Worm (Caenorhabditis elegans) whole organism, young adult: Measurements from ENCODE around the gene Y39A1A.21.
A peak's percentile ranks its signal among the peaks of the same experiment; 100 is the strongest.

Source experiments
- C06A6.2 ChIP-seq: fragments of 200-800 bp; sonication (Bioruptor generic); conservative IDR thresholded peaks from 2 replicates; pipeline ENCODE4 v1.3.6; 2022; ENCODE audit warnings: missing genetic modification characterization, missing compliant biosample characterization
- D2030.7 ChIP-seq: fragments of 200-800 bp; sonication (Bioruptor generic); IDR thresholded peaks from 2 replicates; pipeline ENCODE4 v1.3.6; 2022; ENCODE audit warnings: missing genetic modification reagents, missing genetic modification characterization, missing compliant biosample characterization
- F22D6.2 ChIP-seq: sonication (generic microtip); optimal IDR thresholded peaks from 2 replicates; lab custom pipeline; 2016; ENCODE audit warnings: mild to moderate bottlenecking, missing genetic modification characterization, missing compliant biosample characterization
- F23B12.7 ChIP-seq: sonication (generic microtip); optimal IDR thresholded peaks from 2 replicates; lab custom pipeline; 2017; ENCODE audit warnings: missing genetic modification characterization, mild to moderate bottlenecking, missing compliant biosample characterization, antibody characterized with exemption, moderate library complexity; ENCODE audit not compliant: insufficient read depth
- F37B4.10 ChIP-seq: fragments of 200-800 bp; sonication (Bioruptor generic); IDR thresholded peaks from 2 replicates; pipeline ENCODE4 v1.3.6; 2022; ENCODE audit warnings: missing genetic modification characterization, missing compliant biosample characterization
- Y67H2A.10 ChIP-seq: fragments of 200-800 bp; sonication (Bioruptor generic); conservative IDR thresholded peaks from 2 replicates; pipeline ENCODE4 v1.3.6; 2022; ENCODE audit warnings: missing genetic modification reagents, missing genetic modification characterization, missing compliant biosample characterization
- Y95B8A.8 ChIP-seq: fragments of 200-800 bp; sonication (Bioruptor generic); IDR thresholded peaks from 2 replicates; pipeline ENCODE4 v1.3.6; 2022; ENCODE audit warnings: missing genetic modification reagents, missing genetic modification characterization, missing compliant biosample characterization
- akir-1 ChIP-seq: fragments of 200-800 bp; sonication (Bioruptor generic); optimal IDR thresholded peaks from 2 replicates; lab custom pipeline; 2018; ENCODE audit warnings: mild to moderate bottlenecking, missing genetic modification characterization, moderate library complexity, missing compliant biosample characterization
- ama-1 ChIP-seq, 3 experiments: fragments of 150-350 bp in 1 of 3; sonication (generic microtip) in 2 of 3; optimal IDR thresholded peaks; 2 replicates each; lab custom pipeline; 2014 to 2018; ENCODE audit warnings: missing biosample characterization in 2 of 3, missing genetic modification characterization in 2 of 3, missing genetic modification reagents in 2 of 3
- aptf-2 ChIP-seq: fragments of 200-800 bp; sonication (Bioruptor generic); conservative IDR thresholded peaks from 2 replicates; pipeline ENCODE4 v1.3.6; 2022; ENCODE audit warnings: missing genetic modification reagents, missing genetic modification characterization, missing compliant biosample characterization
- athp-1 ChIP-seq: sonication (generic microtip); optimal IDR thresholded peaks from 2 replicates; lab custom pipeline; 2017; ENCODE audit warnings: mild to moderate bottlenecking, missing genetic modification characterization, missing compliant biosample characterization
- attf-5 ChIP-seq: fragments of 200-800 bp; sonication (Bioruptor generic); optimal IDR thresholded peaks from 2 replicates; lab custom pipeline; 2018; ENCODE audit warnings: mild to moderate bottlenecking, missing genetic modification characterization, missing compliant biosample characterization
- bed-2 ChIP-seq: fragments of 200-800 bp; sonication (Bioruptor generic); IDR thresholded peaks from 2 replicates; pipeline ENCODE4 v1.3.6; 2022; ENCODE audit warnings: missing genetic modification reagents, missing genetic modification characterization, missing compliant biosample characterization
- cebp-2 ChIP-seq: fragments of 200-800 bp; sonication (Bioruptor generic); IDR thresholded peaks from 2 replicates; pipeline ENCODE4 v1.3.6; 2022; ENCODE audit warnings: missing genetic modification characterization, missing compliant biosample characterization
- ceh-27 ChIP-seq: fragments of 200-800 bp; sonication (Bioruptor generic); optimal IDR thresholded peaks from 2 replicates; lab custom pipeline; 2018; ENCODE audit warnings: mild to moderate bottlenecking, missing genetic modification characterization, moderate library complexity, missing compliant biosample characterization
- ceh-79 ChIP-seq: sonication (generic microtip); optimal IDR thresholded peaks from 2 replicates; lab custom pipeline; 2017; ENCODE audit warnings: mild to moderate bottlenecking, missing genetic modification characterization, missing compliant biosample characterization
- ceh-91 ChIP-seq: fragments of 200-800 bp; sonication (Bioruptor generic); IDR thresholded peaks from 2 replicates; pipeline ENCODE4 v1.3.6; 2022; ENCODE audit warnings: missing genetic modification reagents, missing genetic modification characterization, missing compliant biosample characterization
- chd-7 ChIP-seq: sonication (generic microtip); optimal IDR thresholded peaks from 2 replicates; lab custom pipeline; 2016; ENCODE audit warnings: mild to moderate bottlenecking, missing genetic modification characterization, moderate library complexity, missing compliant biosample characterization
- egl-18 ChIP-seq: fragments of 200-800 bp; sonication (Bioruptor generic); IDR thresholded peaks from 2 replicates; pipeline ENCODE4 v1.3.6; 2022; ENCODE audit warnings: missing genetic modification reagents, missing genetic modification characterization, missing compliant biosample characterization
- egrh-3 ChIP-seq: fragments of 200-800 bp; sonication (Bioruptor generic); IDR thresholded peaks from 2 replicates; pipeline ENCODE4 v1.3.6; 2022; ENCODE audit warnings: missing genetic modification reagents, missing genetic modification characterization, missing compliant biosample characterization
- ets-4 ChIP-seq: fragments of 200-800 bp; sonication (Bioruptor generic); optimal IDR thresholded peaks from 2 replicates; lab custom pipeline; 2018; ENCODE audit warnings: mild to moderate bottlenecking, missing genetic modification characterization, missing compliant biosample characterization
- him-1 ChIP-seq: sonication (generic microtip); optimal IDR thresholded peaks from 2 replicates; lab custom pipeline; 2016; ENCODE audit warnings: missing genotype, missing genetic modification reagents, missing genetic modification characterization, missing compliant biosample characterization
- let-607 ChIP-seq, 2 experiments: fragments of 200-800 bp in 1 of 2; sonication (Bioruptor generic) in 1 of 2; sonication (generic microtip) in 1 of 2; optimal IDR thresholded peaks; 2 replicates each; lab custom pipeline; 2016 to 2018; ENCODE audit warnings: mild to moderate bottlenecking in 2 of 2, missing compliant biosample characterization in 2 of 2, missing genetic modification characterization in 2 of 2, moderate library complexity in 2 of 2, missing genotype in 1 of 2
- lin-40 ChIP-seq: sonication (generic microtip); optimal IDR thresholded peaks from 2 replicates; lab custom pipeline; 2016; ENCODE audit warnings: missing genetic modification characterization, mild to moderate bottlenecking, missing compliant biosample characterization, missing genotype, missing genetic modification reagents
- madf-6 ChIP-seq: fragments of 200-800 bp; sonication (Bioruptor generic); IDR thresholded peaks from 2 replicates; pipeline ENCODE4 v1.3.6; 2022; ENCODE audit warnings: missing genetic modification reagents, missing genetic modification characterization, missing compliant biosample characterization
- mes-4 ChIP-seq: sonication (generic microtip); optimal IDR thresholded peaks from 2 replicates; lab custom pipeline; 2016; ENCODE audit warnings: missing genotype, missing genetic modification characterization, missing compliant biosample characterization
- mxl-1 ChIP-seq: sonication (generic microtip); optimal IDR thresholded peaks from 2 replicates; lab custom pipeline; 2016; ENCODE audit warnings: missing genetic modification characterization, missing compliant biosample characterization
- nfya-1 ChIP-seq: sonication (generic microtip); optimal IDR thresholded peaks from 2 replicates; lab custom pipeline; 2017; ENCODE audit warnings: antibody characterized with exemption, missing compliant biosample characterization, missing genetic modification characterization, borderline replicate concordance; ENCODE audit not compliant: insufficient read depth
- nfya-2 ChIP-seq: fragments of 200-800 bp; sonication (Bioruptor generic); IDR thresholded peaks from 2 replicates; pipeline ENCODE4 v1.3.6; 2022; ENCODE audit warnings: missing genetic modification reagents, missing genetic modification characterization, missing compliant biosample characterization
- nfyb-1 ChIP-seq: fragments of 200-800 bp; sonication (Bioruptor generic); IDR thresholded peaks from 2 replicates; pipeline ENCODE4 v1.3.6; 2022; ENCODE audit warnings: missing genetic modification reagents, missing genetic modification characterization, missing compliant biosample characterization
- nhr-80 ChIP-seq: sonication (generic microtip); optimal IDR thresholded peaks from 2 replicates; lab custom pipeline; 2016; ENCODE audit warnings: missing genetic modification characterization, missing compliant biosample characterization
- nhr-90 ChIP-seq: sonication (generic microtip); optimal IDR thresholded peaks from 2 replicates; lab custom pipeline; 2016; ENCODE audit warnings: missing genotype, mild to moderate bottlenecking, missing genetic modification characterization, missing compliant biosample characterization
- pbrm-1 ChIP-seq: fragments of 200-800 bp; sonication (Bioruptor generic); IDR thresholded peaks from 2 replicates; pipeline ENCODE4 v1.3.6; 2022; ENCODE audit warnings: missing genetic modification reagents, missing genetic modification characterization, missing compliant biosample characterization
- sdz-38 ChIP-seq: sonication (generic microtip); optimal IDR thresholded peaks from 2 replicates; lab custom pipeline; 2016; ENCODE audit warnings: missing genotype, missing genetic modification characterization, missing compliant biosample characterization
- snpc-4 ChIP-seq, 5 experiments: fragments of 150-350 bp in 1 of 5; sonication (generic microtip) in 4 of 5; optimal IDR thresholded peaks; 2 replicates each; lab custom pipeline; 2014 to 2018; ENCODE audit warnings: missing genetic modification characterization in 5 of 5, missing biosample characterization in 3 of 5, antibody characterized with exemption in 2 of 5, mild to moderate bottlenecking in 2 of 5, missing compliant biosample characterization in 2 of 5, missing genotype in 2 of 5, moderate library complexity in 2 of 5, missing genetic modification reagents in 1 of 5
- somi-1 ChIP-seq: fragments of 200-800 bp; sonication (Bioruptor generic); optimal IDR thresholded peaks from 2 replicates; lab custom pipeline; 2018; ENCODE audit warnings: mild to moderate bottlenecking, missing genetic modification characterization, missing compliant biosample characterization
- tbp1 ChIP-seq: fragments of 200-800 bp; sonication (Bioruptor generic); optimal IDR thresholded peaks from 2 replicates; lab custom pipeline; 2018; ENCODE audit warnings: mild to moderate bottlenecking, missing genetic modification characterization, missing compliant biosample characterization
- xnd-1 ChIP-seq: sonication (generic microtip); optimal IDR thresholded peaks from 2 replicates; lab custom pipeline; 2016; ENCODE audit warnings: missing genotype, missing genetic modification reagents, missing genetic modification characterization, missing compliant biosample characterization
- zfh-2 ChIP-seq: fragments of 200-800 bp; sonication (Bioruptor generic); conservative IDR thresholded peaks from 2 replicates; pipeline ENCODE4 v1.3.6; 2022; ENCODE audit warnings: missing genetic modification reagents, missing genetic modification characterization, missing compliant biosample characterization
- zim-3 ChIP-seq: sonication (generic microtip); optimal IDR thresholded peaks from 2 replicates; lab custom pipeline; 2017; ENCODE audit warnings: mild to moderate bottlenecking, missing genetic modification characterization, moderate library complexity, missing compliant biosample characterization
- ztf-26 ChIP-seq: sonication (generic microtip); optimal IDR thresholded peaks from 2 replicates; lab custom pipeline; 2017; ENCODE audit warnings: missing genetic modification characterization, missing compliant biosample characterization
- ztf-28 ChIP-seq: fragments of 200-800 bp; sonication (Bioruptor generic); IDR thresholded peaks from 2 replicates; pipeline ENCODE4 v1.3.6; 2022; ENCODE audit warnings: missing genetic modification reagents, missing genetic modification characterization, missing compliant biosample characterization
- ztf-3 ChIP-seq: fragments of 200-800 bp; sonication (Bioruptor generic); optimal IDR thresholded peaks from 2 replicates; lab custom pipeline; 2018; ENCODE audit warnings: mild to moderate bottlenecking, missing genetic modification characterization, missing compliant biosample characterization

The Y39A1A.21 gene

DNA sequence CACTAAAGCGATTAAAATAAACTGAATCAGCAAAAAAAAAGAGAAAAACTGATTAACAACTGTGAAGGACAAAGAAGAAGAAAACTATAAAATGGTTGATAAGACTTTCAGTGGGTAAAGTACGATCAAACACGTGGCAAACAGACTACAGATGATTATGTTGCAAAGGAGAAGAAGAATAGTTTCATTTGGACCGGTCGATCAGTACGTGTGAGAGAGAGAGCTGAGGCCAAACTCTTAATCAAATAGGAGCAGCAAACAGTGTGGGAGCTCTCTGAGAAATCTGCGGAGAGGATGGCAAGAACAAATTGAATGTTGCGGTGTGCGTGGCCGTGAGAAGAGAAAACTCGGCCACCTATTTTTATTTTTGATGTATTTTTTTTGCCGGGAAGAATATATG, 12.2 kb upstream of the Y39A1A.21 start (continued):
- TF ChIP-seq cebp-2 (GFP tag; lab: Robert Waterston, UW) (0 out of 2 replicates have a peak, but pooled peaks have one; percentile 66), nfyb-1 (GFP tag; lab: Robert Waterston, UW) (peak; percentile 24), C06A6.2 (GFP tag; lab: Robert Waterston, UW) (no peak), mes-4 (tag; lab: Kevin White, UChicago) (no peak), ets-4 (GFP tag; lab: Kevin White, UChicago) (no peak), egl-18 (GFP tag; lab: Robert Waterston, UW) (no peak), athp-1 (tag; lab: Kevin White, UChicago) (no peak), ceh-91 (GFP tag; lab: Robert Waterston, UW) (no peak), let-607 (tag; optimal IDR thresholded peaks at IDR 0.05; lab: Kevin White, UChicago) (no peak), nfya-2 (GFP tag; lab: Robert Waterston, UW) (no peak), ama-1 (optimal IDR thresholded peaks at IDR 0.05; lab: Kevin White, UChicago) (peak; percentile 52), ama-1 (GFP tag; optimal IDR thresholded peaks at IDR 0.05; lab: Kevin White, UChicago) (no peak), nhr-90 (no peak), him-1 (no peak), mxl-1 (tag; lab: Kevin White, UChicago) (no peak), ztf-3 (GFP tag; lab: Kevin White, UChicago) (no peak)

DNA sequence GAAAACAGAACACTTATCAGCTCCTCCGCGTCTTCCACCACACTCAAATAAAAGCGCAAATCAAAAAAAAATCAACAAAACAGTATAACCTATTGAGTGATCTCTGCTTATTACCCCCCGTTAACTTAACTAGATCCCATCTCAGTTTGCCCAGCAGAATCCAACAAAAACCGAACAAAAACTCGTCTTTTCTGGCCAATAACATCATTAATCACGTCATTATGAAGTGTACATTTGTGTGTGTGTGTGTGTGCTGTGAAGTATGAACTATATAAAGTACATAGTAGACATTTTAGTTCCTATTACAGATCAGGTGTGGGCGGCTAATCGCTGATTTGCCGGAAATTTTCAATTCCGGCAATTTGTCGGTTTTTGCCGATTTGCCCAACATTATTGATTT, 11.3 kb upstream of the Y39A1A.21 start:
- TF ChIP-seq xnd-1 (tag; lab: Kevin White, UChicago) (no peak), let-607 (tag; optimal IDR thresholded peaks at IDR 0.05; lab: Kevin White, UChicago) (peak in 1 of 2 experiments; percentile 14)

ce11 chrIII:10717479-10717878, 10.7 kb upstream of the Y39A1A.21 start:
- TF ChIP-seq pbrm-1 (0 out of 2 replicates have a peak, but pooled peaks have one; percentile 7), aptf-2 (no peak), bed-2 (GFP tag; lab: Robert Waterston, UW) (no peak), ceh-27 (GFP tag; lab: Kevin White, UChicago) (peak; percentile 32), ceh-79 (no peak), ztf-26 (tag; lab: Kevin White, UChicago) (peak; percentile 65), ztf-28 (no peak), F23B12.7 (peak; percentile 2), ama-1 (optimal IDR thresholded peaks at IDR 0.05; lab: Kevin White, UChicago) (peak; percentile 75), ama-1 (GFP tag; optimal IDR thresholded peaks at IDR 0.05; lab: Kevin White, UChicago) (no peak), somi-1 (peak; percentile 89), tbp1 (GFP tag; lab: Kevin White, UChicago) (peak; percentile 43), madf-6 (GFP tag; lab: Robert Waterston, UW) (no peak), zfh-2 (GFP tag; lab: Robert Waterston, UW) (no peak), let-607 (tag; optimal IDR thresholded peaks at IDR 0.05; lab: Kevin White, UChicago) (peak in 1 of 2 experiments; percentile 6), nfya-1 (no peak), F22D6.2 (tag; lab: Kevin White, UChicago) (peak; percentile 65), sdz-38 (tag; lab: Kevin White, UChicago) (no peak), nhr-80 (tag; lab: Kevin White, UChicago) (peak; percentile 89), egrh-3 (no peak), akir-1 (no peak), F37B4.10 (GFP tag; lab: Robert Waterston, UW) (0 out of 2 replicates have a peak, but pooled peaks have one; percentile 52), lin-40 (tag; lab: Kevin White, UChicago) (peak; percentile 83), snpc-4 (GFP tag; optimal IDR thresholded peaks at IDR 0.05; lab: Kevin White, UChicago) (no peak), snpc-4 (tag; optimal IDR thresholded peaks at IDR 0.05; lab: Kevin White, UChicago) (peak in 2 of 4 experiments; percentile 4 to 19), xnd-1 (tag; lab: Kevin White, UChicago) (no peak), zim-3 (no peak), C06A6.2 (GFP tag; lab: Robert Waterston, UW) (peak; percentile 53; the same call in 1 of the 2 replicates), Y95B8A.8 (GFP tag; lab: Robert Waterston, UW) (no peak), Y67H2A.10 (GFP tag; lab: Robert Waterston, UW) (no peak), him-1 (no peak), attf-5 (GFP tag; lab: Kevin White, UChicago) (peak; percentile 46), chd-7 (tag; lab: Kevin White, UChicago) (peak; percentile 60), D2030.7 (GFP tag; lab: Robert Waterston, UW) (no peak)
